Worm (Caenorhabditis elegans): ENCODE data around the gene srb-11.

DNA sequence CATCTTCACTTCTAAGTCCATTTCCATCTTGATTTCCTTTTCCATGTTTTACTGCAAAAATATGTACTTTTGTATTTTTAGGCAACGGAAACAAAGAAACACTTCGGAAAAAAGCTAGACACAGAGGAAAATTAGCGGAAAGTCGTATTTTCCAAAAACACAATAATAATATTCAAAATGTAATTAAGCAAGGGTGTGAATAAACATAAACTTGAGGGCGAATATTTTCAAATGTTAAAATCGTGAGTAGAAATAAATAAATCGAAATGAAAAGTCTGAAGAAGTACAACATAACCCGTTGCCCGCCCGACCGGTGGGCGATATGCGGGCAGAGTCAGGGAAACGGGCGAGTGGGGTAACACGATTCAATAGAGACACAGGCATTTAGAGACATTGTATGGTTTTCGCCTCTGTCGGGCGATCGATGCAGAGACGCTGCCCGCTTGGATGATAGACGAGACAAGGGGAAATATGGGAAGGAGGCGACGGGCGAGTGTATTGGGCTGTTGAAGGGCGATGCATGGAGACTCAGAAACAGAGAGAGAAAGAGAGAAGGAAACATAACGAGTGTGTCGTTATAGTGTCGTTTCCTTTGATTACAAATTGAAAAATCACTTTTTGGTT is 44.4 kb upstream of the srb-11 start, which contains the start of gene C09E7.4:
- TF ChIP-seq ceh-36 (tag; optimal IDR thresholded peaks at IDR 0.05), result peak; percentile 9
- no peak for TF ChIP-seq flt-1 (GFP tag; IDR thresholded peaks at IDR 0.05)
- TF ChIP-seq tra-4 (tag; optimal IDR thresholded peaks at IDR 0.05), result no peak
- no peak for TF ChIP-seq ama-1 (optimal IDR thresholded peaks at IDR 0.05)
- TF ChIP-seq F13C5.2 (tag; optimal IDR thresholded peaks at IDR 0.05), result peak; percentile 65
- TF ChIP-seq hnd-1 (tag; optimal IDR thresholded peaks at IDR 0.05), result no peak
- no peak for TF ChIP-seq tbx-37 (GFP tag; conservative IDR thresholded peaks at IDR 0.05)
- peak; percentile 22 for TF ChIP-seq ets-7 (tag; optimal IDR thresholded peaks at IDR 0.05)

Measured in whole organism, early embryonic.